Fruit fly (Drosophila melanogaster): ENCODE data around the gene CG12535.

CG12535 gene

DNA sequence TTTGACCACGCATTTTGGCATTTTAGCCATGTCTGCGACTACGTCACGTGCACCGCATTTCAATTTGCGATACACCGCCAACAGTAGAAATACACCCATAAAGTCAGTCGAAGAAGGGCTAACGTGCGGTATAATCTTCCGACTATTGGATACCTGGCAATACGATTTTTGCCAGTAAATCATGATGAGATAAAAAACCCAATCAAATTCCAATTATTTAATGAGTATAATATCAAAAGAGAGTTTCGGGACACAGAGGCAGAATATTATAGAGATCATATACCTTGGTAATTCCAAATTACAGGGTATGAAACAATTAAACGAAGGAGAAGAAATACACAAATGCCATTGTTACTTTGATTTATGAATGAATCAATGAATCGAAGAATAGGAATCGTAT lies 45.3 kb downstream of the CG12535 start (continued):
- TF ChIP-seq CG17328 (GFP tag; IDR thresholded peaks at IDR 0.05) (no peak), CG8388 (GFP tag; optimal IDR thresholded peaks at IDR 0.05) (no peak), bsh (GFP tag; optimal IDR thresholded peaks at IDR 0.05) (peak in 1 of 2 experiments; percentile 34), CG8765 (GFP tag; IDR thresholded peaks at IDR 0.05) (no peak), Hr3 (GFP tag; optimal IDR thresholded peaks at IDR 0.05) (no peak), Dip3 (GFP tag; optimal IDR thresholded peaks at IDR 0.05) (peak; percentile 43), sim (GFP tag; IDR thresholded peaks at IDR 0.05) (no peak), nmo (GFP tag; optimal IDR thresholded peaks at IDR 0.05) (peak; percentile 17), slou (GFP tag; optimal IDR thresholded peaks at IDR 0.05) (no peak), CG7357 (GFP tag; IDR thresholded peaks at IDR 0.05) (no peak), Atf3 (GFP tag; optimal IDR thresholded peaks at IDR 0.05) (no peak), Nf-YB (GFP tag; optimal IDR thresholded peaks at IDR 0.05) (no peak), sc (optimal IDR thresholded peaks at IDR 0.05) (no peak), sc (GFP tag; optimal IDR thresholded peaks at IDR 0.05) (no peak), bcd (GFP tag; optimal IDR thresholded peaks at IDR 0.05) (no peak), Spps (tag; optimal IDR thresholded peaks at IDR 0.05) (no peak), sqz (GFP tag; optimal IDR thresholded peaks at IDR 0.05) (no peak), NfI (GFP tag; optimal IDR thresholded peaks at IDR 0.05) (no peak), CG2202 (tag; optimal IDR thresholded peaks at IDR 0.05) (no peak), ab (GFP tag; optimal IDR thresholded peaks at IDR 0.05) (no peak), D (optimal IDR thresholded peaks at IDR 0.05) (no peak), D (GFP tag; optimal IDR thresholded peaks at IDR 0.05) (no peak), CG11247 (GFP tag; IDR thresholded peaks at IDR 0.05) (no peak), CG30431 (GFP tag; optimal IDR thresholded peaks at IDR 0.05) (no peak), CG12391 (tag; optimal IDR thresholded peaks at IDR 0.05) (peak; percentile 37), CG16779 (GFP tag; IDR thresholded peaks at IDR 0.05) (no peak), fu2 (GFP tag; optimal IDR thresholded peaks at IDR 0.05) (no peak), CG7271 (tag; optimal IDR thresholded peaks at IDR 0.05) (no peak), lilli (GFP tag; optimal IDR thresholded peaks at IDR 0.05) (peak; percentile 44), pzg (GFP tag; optimal IDR thresholded peaks at IDR 0.05) (no peak), lab (GFP tag; optimal IDR thresholded peaks at IDR 0.05) (peak; percentile 52), CG17912 (GFP tag; optimal IDR thresholded peaks at IDR 0.05) (no peak), cato (GFP tag; optimal IDR thresholded peaks at IDR 0.05; ENCODE audit: borderline replicate concordance) (no peak), Dfd (GFP tag; optimal IDR thresholded peaks at IDR 0.05) (no peak), Tbp (GFP tag; optimal IDR thresholded peaks at IDR 0.05) (no peak), sens (GFP tag) (peak; percentile 76), Hr51 (GFP tag; optimal IDR thresholded peaks at IDR 0.05) (peak in 1 of 2 experiments; percentile 44), CG13296 (GFP tag; optimal IDR thresholded peaks at IDR 0.05) (no peak), CG10979 (tag; optimal IDR thresholded peaks at IDR 0.05) (peak; percentile 25), HLH54F (GFP tag; optimal IDR thresholded peaks at IDR 0.05) (peak; percentile 10), aop (GFP tag; IDR thresholded peaks at IDR 0.05) (no peak), Hmr (GFP tag; optimal IDR thresholded peaks at IDR 0.05) (peak; percentile 31), CG9797 (GFP tag; optimal IDR thresholded peaks at IDR 0.05) (no peak), cad (GFP tag; optimal IDR thresholded peaks at IDR 0.05) (no peak), Usf (GFP tag; optimal IDR thresholded peaks at IDR 0.05) (peak; percentile 17), wdn (GFP tag; IDR thresholded peaks at IDR 0.05) (0 out of 2 replicates have a peak, but pooled peaks have one; percentile 31), Bteb2 (GFP tag; optimal IDR thresholded peaks at IDR 0.05) (peak; percentile 18), CG31441 (GFP tag; IDR thresholded peaks at IDR 0.05) (no peak), az2 (GFP tag; optimal IDR thresholded peaks at IDR 0.05) (no peak), gce (GFP tag; IDR thresholded peaks at IDR 0.05) (0 out of 3 replicates have a peak, but pooled peaks have one; percentile 20), chinmo (GFP tag; IDR thresholded peaks at IDR 0.05; ENCODE audit: partially characterized antibody) (no peak), Dll (GFP tag; IDR thresholded peaks at IDR 0.05; ENCODE audit: partially characterized antibody) (no peak)
